Worm (Caenorhabditis elegans) whole organism, L2 larva: ENCODE measurements around the gene F40D4.12.

Experiments used
- C34F6.9 ChIP-seq: fragments of 150-350 bp; optimal IDR thresholded peaks from 2 replicates; lab custom pipeline; 2014; ENCODE audit warnings: missing biosample characterization, missing genetic modification characterization
- R02D3.7 ChIP-seq: fragments of 150-350 bp; optimal IDR thresholded peaks from 2 replicates; lab custom pipeline; 2014; ENCODE audit warnings: missing biosample characterization, missing genetic modification characterization
- Y55F3AM.14 ChIP-seq: fragments of 200-800 bp; sonication (Bioruptor generic); optimal IDR thresholded peaks from 2 replicates; lab custom pipeline; 2018; ENCODE audit warnings: mild to moderate bottlenecking, missing genetic modification characterization, missing compliant biosample characterization
- ZK546.5 ChIP-seq: sonication (generic microtip); optimal IDR thresholded peaks from 2 replicates; lab custom pipeline; 2017; ENCODE audit warnings: missing biosample characterization, missing genetic modification characterization
- aly-2 ChIP-seq: fragments of 150-350 bp; optimal IDR thresholded peaks from 2 replicates; lab custom pipeline; 2014; ENCODE audit warnings: missing biosample characterization, missing genetic modification characterization
- blmp-1 ChIP-seq: sonication (generic microtip); optimal IDR thresholded peaks from 2 replicates; lab custom pipeline; 2017; ENCODE audit warnings: missing genetic modification characterization, mild to moderate bottlenecking, missing compliant biosample characterization, antibody characterized with exemption, moderate library complexity; ENCODE audit not compliant: insufficient read depth
- ceh-16 ChIP-seq: fragments of 150-350 bp; optimal IDR thresholded peaks from 2 replicates; lab custom pipeline; 2014; ENCODE audit warnings: missing biosample characterization, missing genetic modification characterization
- ceh-82 ChIP-seq: fragments of 150-350 bp; optimal IDR thresholded peaks from 2 replicates; lab custom pipeline; 2014; ENCODE audit warnings: missing biosample characterization, missing genetic modification characterization
- crh-2 ChIP-seq: sonication (generic microtip); optimal IDR thresholded peaks from 2 replicates; lab custom pipeline; 2017; ENCODE audit warnings: missing biosample characterization, missing genetic modification characterization
- dmd-4 ChIP-seq: sonication (generic microtip); optimal IDR thresholded peaks from 2 replicates; lab custom pipeline; 2017; ENCODE audit warnings: missing biosample characterization, missing genetic modification characterization
- elt-3 ChIP-seq: sonication (generic microtip); optimal IDR thresholded peaks from 2 replicates; lab custom pipeline; 2017; ENCODE audit warnings: missing biosample characterization, missing genetic modification characterization
- fos-1 ChIP-seq: fragments of 150-350 bp; optimal IDR thresholded peaks from 2 replicates; lab custom pipeline; 2014; ENCODE audit warnings: missing biosample characterization, missing genetic modification characterization
- gmeb-1 ChIP-seq: fragments of 150-350 bp; optimal IDR thresholded peaks from 2 replicates; lab custom pipeline; 2014; ENCODE audit warnings: missing biosample characterization, missing genetic modification characterization
- lin-11 ChIP-seq: fragments of 150-350 bp; sonication (generic microtip); optimal IDR thresholded peaks from 2 replicates; lab custom pipeline; 2014; ENCODE audit warnings: missing biosample characterization, missing genetic modification characterization, inconsistent platforms, mixed read lengths
- lin-13 ChIP-seq: fragments of 150-350 bp; optimal IDR thresholded peaks from 2 replicates; lab custom pipeline; 2014; ENCODE audit warnings: missing biosample characterization, missing genetic modification reagents, missing genetic modification characterization
- lin-39 ChIP-seq: fragments of 150-350 bp; optimal IDR thresholded peaks from 2 replicates; lab custom pipeline; 2014; ENCODE audit warnings: missing biosample characterization, missing genetic modification reagents, missing genetic modification characterization
- lsy-2 ChIP-seq, 2 experiments: fragments of 150-350 bp in 1 of 2; sonication (generic microtip) in 1 of 2; optimal IDR thresholded peaks; 2 replicates each; lab custom pipeline; 2014 to 2017; ENCODE audit warnings: missing biosample characterization in 2 of 2, missing genetic modification characterization in 2 of 2
- mdl-1 ChIP-seq, 2 experiments: fragments of 150-350 bp in 1 of 2; sonication (generic microtip) in 1 of 2; optimal IDR thresholded peaks; 2 replicates each; lab custom pipeline; 2017; ENCODE audit warnings: missing biosample characterization in 2 of 2, missing genetic modification characterization in 2 of 2
- nhr-10 ChIP-seq: sonication (generic microtip); optimal IDR thresholded peaks from 2 replicates; lab custom pipeline; 2017; ENCODE audit warnings: missing biosample characterization, missing genetic modification characterization
- nhr-12 ChIP-seq: fragments of 150-350 bp; optimal IDR thresholded peaks from 2 replicates; lab custom pipeline; 2014; ENCODE audit warnings: missing biosample characterization, missing genetic modification characterization
- nhr-21 ChIP-seq: fragments of 150-350 bp; optimal IDR thresholded peaks from 2 replicates; lab custom pipeline; 2014; ENCODE audit warnings: missing biosample characterization, missing genetic modification characterization
- nhr-23 ChIP-seq: fragments of 150-350 bp; optimal IDR thresholded peaks from 2 replicates; lab custom pipeline; 2014; ENCODE audit warnings: missing biosample characterization, missing genetic modification reagents, missing genetic modification characterization
- peb-1 ChIP-seq: fragments of 150-350 bp; optimal IDR thresholded peaks from 2 replicates; lab custom pipeline; 2014; ENCODE audit warnings: missing biosample characterization, missing genetic modification characterization
- skn-1 ChIP-seq: sonication (generic microtip); optimal IDR thresholded peaks from 2 replicates; lab custom pipeline; 2017; ENCODE audit warnings: missing biosample characterization, missing genetic modification characterization
- sma-9 ChIP-seq, 2 experiments: fragments of 150-350 bp in 1 of 2; sonication (generic microtip) in 1 of 2; optimal IDR thresholded peaks; 2 replicates each; lab custom pipeline; 2014 to 2016; ENCODE audit warnings: missing genetic modification characterization in 2 of 2, mild to moderate bottlenecking in 1 of 2, missing biosample characterization in 1 of 2, missing compliant biosample characterization in 1 of 2, missing genetic modification reagents in 1 of 2, moderate library complexity in 1 of 2
- snpc-4 ChIP-seq: fragments of 150-350 bp; optimal IDR thresholded peaks from 2 replicates; lab custom pipeline; 2014; ENCODE audit warnings: missing biosample characterization, missing genetic modification characterization
- unc-62 ChIP-seq: fragments of 150-350 bp; optimal IDR thresholded peaks from 2 replicates; lab custom pipeline; 2014; ENCODE audit warnings: missing biosample characterization, missing genetic modification reagents, missing genetic modification characterization
- ztf-1 ChIP-seq: fragments of 200-800 bp; sonication (Bioruptor generic); conservative IDR thresholded peaks from 2 replicates; pipeline ENCODE4 v1.3.6; 2022; ENCODE audit warnings: missing genetic modification characterization, missing compliant biosample characterization
- ztf-11 ChIP-seq: sonication (generic microtip); optimal IDR thresholded peaks from 2 replicates; lab custom pipeline; 2017; ENCODE audit warnings: missing biosample characterization, missing genetic modification characterization
- ztf-4 ChIP-seq: fragments of 150-350 bp; optimal IDR thresholded peaks from 2 replicates; lab custom pipeline; 2014; ENCODE audit warnings: missing biosample characterization, missing genetic modification characterization

F40D4.12 gene

ce11 chrV:17201847-17202246 lies 42.2 kb downstream of the F40D4.12 start, which contains the start of gene Y68A4A.10:
Gene Y68A4A.10, plus strand, starts transcription at chrV:17202147.
- TF ChIP-seq nhr-12 (tag; lab: Kevin White, UChicago) (no peak), ceh-16 (tag; lab: Kevin White, UChicago) (no peak), lsy-2 (tag; optimal IDR thresholded peaks at IDR 0.05; lab: Kevin White, UChicago) (no peak), elt-3 (tag; lab: Kevin White, UChicago) (no peak), blmp-1 (tag; lab: Kevin White, UChicago) (no peak), ztf-4 (no peak), peb-1 (tag; lab: Kevin White, UChicago) (no peak), fos-1 (tag; lab: Kevin White, UChicago) (no peak), nhr-21 (no peak)

ce11 chrV:17206469-17206868 lies 46.8 kb downstream of the F40D4.12 start:
- TF ChIP-seq sma-9 (GFP tag; optimal IDR thresholded peaks at IDR 0.05; lab: Kevin White, UChicago) (no peak), sma-9 (tag; optimal IDR thresholded peaks at IDR 0.05; lab: Kevin White, UChicago) (no peak), lin-39 (tag; lab: Kevin White, UChicago) (no peak), snpc-4 (tag; lab: Kevin White, UChicago) (no peak), aly-2 (no peak), dmd-4 (tag; lab: Kevin White, UChicago) (no peak), crh-2 (no peak), elt-3 (tag; lab: Kevin White, UChicago) (no peak), ZK546.5 (no peak), C34F6.9 (tag; lab: Kevin White, UChicago) (no peak), ztf-1 (GFP tag; lab: Robert Waterston, UW) (no peak), ceh-82 (no peak), lin-11 (tag; lab: Kevin White, UChicago) (no peak), Y55F3AM.14 (no peak), skn-1 (tag; lab: Kevin White, UChicago) (no peak), R02D3.7 (tag; lab: Kevin White, UChicago) (no peak)

ce11 chrV:17208045-17208444 lies 48.4 kb downstream of the F40D4.12 start, which contains the start of gene Y68A4A.13:
Gene Y68A4A.13, minus strand, starts transcription at chrV:17208145.
- TF ChIP-seq ztf-11 (tag; lab: Kevin White, UChicago) = no peak
- TF ChIP-seq nhr-12 (tag; lab: Kevin White, UChicago) = no peak
- no peak for TF ChIP-seq gmeb-1
- TF ChIP-seq elt-3 (tag; lab: Kevin White, UChicago) = no peak
- no peak for TF ChIP-seq nhr-10
- no peak for TF ChIP-seq nhr-23
- no peak for TF ChIP-seq snpc-4 (tag; lab: Kevin White, UChicago)
- TF ChIP-seq lin-13 = no peak
- no peak for TF ChIP-seq fos-1 (tag; lab: Kevin White, UChicago)
- TF ChIP-seq mdl-1 (tag; optimal IDR thresholded peaks at IDR 0.05; lab: Kevin White, UChicago) = no peak
- TF ChIP-seq unc-62 (GFP tag; lab: Kevin White, UChicago) = no peak
- TF ChIP-seq skn-1 (tag; lab: Kevin White, UChicago) = no peak
